Worm (Caenorhabditis elegans) whole organism, L4 larva: ENCODE results near the gene spp-5.

Experiments
- F26F4.8 ChIP-seq: fragments of 200-800 bp; sonication (Bioruptor generic); conservative IDR thresholded peaks from 2 replicates; pipeline ENCODE4 v1.3.6; 2022; ENCODE audit warnings: missing genetic modification characterization, missing compliant biosample characterization
- F44E2.7 ChIP-seq: fragments of 200-800 bp; sonication (Bioruptor generic); IDR thresholded peaks from 2 replicates; pipeline ENCODE4 v2.1.2; 2022; ENCODE audit warnings: missing genetic modification characterization, missing compliant biosample characterization
- R02D3.7 ChIP-seq: fragments of 150-350 bp; sonication (generic microtip); optimal IDR thresholded peaks from 3 replicates; lab custom pipeline; 2014; ENCODE audit warnings: missing biosample characterization, missing genetic modification characterization
- T20F7.1 ChIP-seq: fragments of 200-800 bp; sonication (Bioruptor generic); optimal IDR thresholded peaks from 2 replicates; lab custom pipeline; 2018; ENCODE audit warnings: mild to moderate bottlenecking, missing genetic modification characterization, missing compliant biosample characterization
- aha-1 ChIP-seq: fragments of 150-350 bp; peaks from one replicate; lab custom pipeline; 2014; ENCODE audit warnings: missing biosample characterization, missing genetic modification characterization
- ceh-20 ChIP-seq: fragments of 200-800 bp; sonication (Bioruptor generic); IDR thresholded peaks from 2 replicates; pipeline ENCODE4 v1.3.6; 2022; ENCODE audit warnings: missing genetic modification reagents, missing genetic modification characterization, missing compliant biosample characterization
- ceh-32 ChIP-seq: sonication (generic microtip); optimal IDR thresholded peaks from 2 replicates; lab custom pipeline; 2016; ENCODE audit warnings: mild to moderate bottlenecking, missing genetic modification characterization, missing compliant biosample characterization; ENCODE audit not compliant: poor library complexity
- daf-16 ChIP-seq, 3 experiments: sonication (generic microtip); optimal IDR thresholded peaks; 2 replicates each; lab custom pipeline; 2016 to 2017; ENCODE audit warnings: missing genetic modification characterization in 3 of 3, missing genetic modification reagents in 3 of 3, mild to moderate bottlenecking in 2 of 3, missing compliant biosample characterization in 2 of 3, missing biosample characterization in 1 of 3, moderate library complexity in 1 of 3
- daf-19 ChIP-seq: fragments of 200-800 bp; sonication (Bioruptor generic); conservative IDR thresholded peaks from 2 replicates; pipeline ENCODE4 v1.3.6; 2022; ENCODE audit warnings: missing genetic modification characterization, missing compliant biosample characterization
- dpl-1 ChIP-seq: fragments of 150-350 bp; optimal IDR thresholded peaks from 2 replicates; lab custom pipeline; 2014; ENCODE audit warnings: missing biosample characterization, missing genetic modification reagents, missing genetic modification characterization
- lim-7 ChIP-seq: fragments of 200-800 bp; sonication (Bioruptor generic); IDR thresholded peaks from 2 replicates; pipeline ENCODE4 v1.3.6; 2022; ENCODE audit warnings: missing genetic modification characterization, missing compliant biosample characterization
- mes-2 ChIP-seq: sonication (generic microtip); optimal IDR thresholded peaks from 2 replicates; lab custom pipeline; 2016; ENCODE audit warnings: missing genotype, mild to moderate bottlenecking, missing genetic modification characterization, missing compliant biosample characterization; ENCODE audit not compliant: poor library complexity, severe bottlenecking
- mxl-3 ChIP-seq: fragments of 200-800 bp; sonication (Bioruptor generic); optimal IDR thresholded peaks from 2 replicates; lab custom pipeline; 2018; ENCODE audit warnings: mild to moderate bottlenecking, missing genetic modification characterization, missing compliant biosample characterization
- set-16 ChIP-seq: fragments of 200-800 bp; sonication (Bioruptor generic); IDR thresholded peaks from 2 replicates; pipeline ENCODE4 v1.3.6; 2022; ENCODE audit warnings: missing genetic modification reagents, missing genetic modification characterization, missing compliant biosample characterization
- snpc-1.2 ChIP-seq: fragments of 200-800 bp; sonication (Bioruptor generic); IDR thresholded peaks from 2 replicates; pipeline ENCODE4 v1.3.6; 2022; ENCODE audit warnings: missing genetic modification reagents, missing genetic modification characterization, missing compliant biosample characterization
- spr-1 ChIP-seq: sonication (generic microtip); optimal IDR thresholded peaks from 2 replicates; lab custom pipeline; 2016; ENCODE audit warnings: mild to moderate bottlenecking, missing genetic modification characterization, missing compliant biosample characterization
- unc-62 ChIP-seq, 3 experiments: fragments of 150-350 bp in 1 of 3; sonication (generic microtip); optimal IDR thresholded peaks in 2 of 3; peaks in 1 of 3; 1 replicate in 1 of 3; 2 replicates in 2 of 3; lab custom pipeline; 2014 to 2017; ENCODE audit warnings: missing biosample characterization in 3 of 3, missing genetic modification characterization in 3 of 3, missing genetic modification reagents in 3 of 3, missing genotype in 1 of 3
- zag-1 ChIP-seq: fragments of 150-350 bp; optimal IDR thresholded peaks from 2 replicates; lab custom pipeline; 2014; ENCODE audit warnings: missing biosample characterization, missing genetic modification characterization
- zfp-3 ChIP-seq: fragments of 200-800 bp; sonication (Bioruptor generic); conservative IDR thresholded peaks from 2 replicates; pipeline ENCODE4 v1.3.6; 2022; ENCODE audit warnings: missing genetic modification reagents, missing genetic modification characterization, missing compliant biosample characterization
- ztf-7 ChIP-seq: fragments of 150-350 bp; optimal IDR thresholded peaks from 2 replicates; lab custom pipeline; 2014; ENCODE audit warnings: missing biosample characterization, missing genetic modification characterization

The spp-5 gene

ce11 chrX:7281347-7281746 is 38.8 kb downstream of the spp-5 start:
- TF ChIP-seq spr-1 (tag; lab: Kevin White, UChicago) = no peak
- no peak for TF ChIP-seq daf-19
- peak; percentile 36; the same call in 1 of the 2 replicates for TF ChIP-seq set-16 (GFP tag; lab: Robert Waterston, UW)
- no peak for TF ChIP-seq zag-1 (tag; lab: Kevin White, UChicago)
- no peak for TF ChIP-seq snpc-1.2

DNA sequence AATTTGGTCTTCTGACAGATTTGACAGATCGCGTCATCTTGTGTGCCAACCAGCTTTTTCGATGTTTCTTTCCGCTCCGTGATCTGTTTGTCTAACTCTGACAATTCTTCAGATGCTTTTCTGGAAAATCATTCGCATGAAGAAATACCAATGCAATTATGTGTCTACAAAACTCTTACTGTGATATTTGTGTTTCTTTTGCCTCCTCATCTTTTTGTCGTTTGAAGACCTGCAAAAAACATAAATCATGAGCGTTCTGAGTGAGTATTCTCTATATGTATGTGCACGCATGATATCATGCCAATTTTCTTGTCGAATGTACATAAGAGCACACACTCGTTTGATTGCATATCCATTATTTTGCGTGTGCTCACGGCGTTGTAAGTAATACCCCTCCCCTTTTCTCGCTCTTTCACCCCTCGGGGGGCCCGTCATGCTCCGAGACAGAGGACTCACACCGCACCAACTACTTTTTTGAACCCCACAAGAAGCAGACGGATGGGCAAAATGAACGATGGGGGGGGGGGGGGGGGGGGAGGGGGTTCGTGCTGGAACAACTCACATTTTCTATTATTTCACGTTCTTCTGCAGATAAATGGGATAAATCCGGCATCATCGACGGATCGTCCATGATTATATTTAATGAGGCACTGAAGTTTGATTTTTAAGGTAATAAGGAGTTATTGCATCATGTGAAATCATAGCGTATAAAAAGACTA is 40.3 kb downstream of the spp-5 start, which contains the start of gene unc-10:
unc-10 (minus strand) TSS at position 652 of the 719 bp plus-strand sequence.
- TF ChIP-seq dpl-1 (GFP tag; lab: Kevin White, UChicago) = no peak
- no peak for TF ChIP-seq spr-1 (tag; lab: Kevin White, UChicago)
- no peak for TF ChIP-seq F44E2.7 (GFP tag; lab: Robert Waterston, UW)
- TF ChIP-seq aha-1 (tag; lab: Kevin White, UChicago) = peak; percentile 34
- peak; percentile 76 for TF ChIP-seq set-16 (GFP tag; lab: Robert Waterston, UW)
- TF ChIP-seq mes-2 (tag; lab: Kevin White, UChicago) = no peak
- TF ChIP-seq T20F7.1 (GFP tag; lab: Kevin White, UChicago) = no peak
- peak in 1 of 2 experiments; percentile 95 for TF ChIP-seq unc-62 (GFP tag; optimal IDR thresholded peaks at IDR 0.05 in 1 of 2; lab: Kevin White, UChicago)
- TF ChIP-seq unc-62 (tag; optimal IDR thresholded peaks at IDR 0.05; lab: Kevin White, UChicago) = no peak

DNA sequence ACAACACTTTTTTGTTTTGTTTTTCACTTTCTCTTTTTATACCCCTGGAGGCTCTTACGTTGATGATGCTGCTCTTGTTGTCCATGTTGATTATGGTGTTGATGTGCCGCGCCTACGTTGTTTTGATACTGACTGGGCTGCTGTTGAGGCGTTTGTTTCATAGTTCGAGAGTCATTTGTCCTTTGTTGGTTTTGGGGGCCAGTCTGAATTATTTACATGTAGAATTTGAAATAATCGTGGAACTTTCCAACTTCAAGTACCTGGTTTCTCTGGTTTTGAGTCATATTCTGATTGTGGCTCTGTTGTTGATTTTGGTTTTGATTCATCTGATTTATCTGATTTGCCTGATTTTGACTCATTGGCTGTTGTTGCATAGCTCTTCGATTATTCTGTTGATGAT is 42.1 kb downstream of the spp-5 start:
- TF ChIP-seq unc-62 (GFP tag; optimal IDR thresholded peaks at IDR 0.05 in 1 of 2; lab: Kevin White, UChicago) = peak in 1 of 2 experiments; percentile 95
- TF ChIP-seq unc-62 (tag; optimal IDR thresholded peaks at IDR 0.05; lab: Kevin White, UChicago) = no peak
- no peak for TF ChIP-seq ztf-7 (tag; lab: Kevin White, UChicago)

DNA sequence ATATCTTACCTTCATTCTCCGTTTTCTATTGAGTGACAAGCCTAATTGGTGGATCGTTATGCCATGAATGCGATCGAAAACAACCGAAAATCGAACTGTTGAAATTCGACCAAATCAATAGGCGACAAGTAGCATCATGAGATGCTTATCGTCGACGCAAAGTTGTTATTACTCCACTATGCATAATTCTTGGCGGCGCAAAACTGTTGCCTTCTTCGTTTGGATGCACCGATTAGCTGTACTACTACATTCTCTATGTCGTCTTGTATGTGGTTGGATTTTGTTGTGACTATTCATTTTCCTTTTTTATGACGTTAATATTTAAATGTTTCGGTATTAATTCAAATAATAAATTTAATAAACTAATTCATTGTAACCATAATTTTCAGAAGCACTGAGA is 48.2 kb downstream of the spp-5 start, which contains the start of gene F46H5.11:
F46H5.11 (minus strand) TSS at position 101 of the 400 bp plus-strand sequence.
- TF ChIP-seq zfp-3 (no peak), daf-16 (GFP tag; optimal IDR thresholded peaks at IDR 0.05; lab: Kevin White, UChicago) (no peak), daf-16 (tag; optimal IDR thresholded peaks at IDR 0.05; lab: Kevin White, UChicago) (no peak), lim-7 (no peak), ceh-20 (GFP tag; lab: Robert Waterston, UW) (no peak), T20F7.1 (GFP tag; lab: Kevin White, UChicago) (no peak), ceh-32 (tag; lab: Kevin White, UChicago) (no peak), R02D3.7 (tag; lab: Kevin White, UChicago) (no peak), zag-1 (tag; lab: Kevin White, UChicago) (no peak), mxl-3 (no peak), F26F4.8 (GFP tag; lab: Robert Waterston, UW) (no peak)
